Fruit fly (Drosophila melanogaster) whole organism, prepupa: Measurements from ENCODE around the gene Prtl99C.

Experiments used
- Blimp-1 ChIP-seq: fragments of 200-800 bp; sonication (Bioruptor generic); optimal IDR thresholded peaks from 3 replicates; lab custom pipeline; 2017; ENCODE audit warnings: missing biosample characterization, missing genetic modification characterization, mild to moderate bottlenecking, moderate library complexity, missing genetic modification reagents
- CG10631 ChIP-seq: fragments of 200-800 bp; sonication (Bioruptor generic); optimal IDR thresholded peaks from 2 replicates; lab custom pipeline; 2016; ENCODE audit warnings: missing biosample characterization, missing genetic modification characterization
- CG10669 ChIP-seq: fragments of 200-800 bp; sonication (Bioruptor generic); optimal IDR thresholded peaks from 3 replicates; lab custom pipeline; 2018; ENCODE audit warnings: missing biosample characterization, mild to moderate bottlenecking, missing genetic modification characterization, moderate library complexity
- CG11294 ChIP-seq: fragments of 200-800 bp; sonication (Bioruptor generic); IDR thresholded peaks from 2 replicates; pipeline ENCODE4 v1.3.6; 2022; ENCODE audit warnings: missing biosample characterization, missing genetic modification characterization
- CG1621 ChIP-seq: fragments of 200-800 bp; sonication (Bioruptor generic); optimal IDR thresholded peaks from 3 replicates; lab custom pipeline; 2018; ENCODE audit warnings: missing biosample characterization, mild to moderate bottlenecking, missing genetic modification characterization
- CG16779 ChIP-seq: fragments of 200-800 bp; sonication (Bioruptor generic); optimal IDR thresholded peaks from 3 replicates; lab custom pipeline; 2017; ENCODE audit warnings: missing biosample characterization, mild to moderate bottlenecking, missing genetic modification characterization
- CG32006 ChIP-seq: fragments of 200-800 bp; sonication (Bioruptor generic); optimal IDR thresholded peaks from 3 replicates; lab custom pipeline; 2017; ENCODE audit warnings: missing biosample characterization, mild to moderate bottlenecking, missing genetic modification characterization
- CG34406 ChIP-seq: fragments of 200-800 bp; sonication (Bioruptor generic); optimal IDR thresholded peaks from 3 replicates; lab custom pipeline; 2016; ENCODE audit warnings: missing biosample characterization, missing genetic modification characterization
- CG4318 ChIP-seq: fragments of 200-800 bp; sonication (Bioruptor generic); optimal IDR thresholded peaks from 3 replicates; lab custom pipeline; 2017; ENCODE audit warnings: missing biosample characterization, mild to moderate bottlenecking, missing genetic modification characterization
- CG6163 ChIP-seq: fragments of 200-800 bp; sonication (Bioruptor generic); IDR thresholded peaks from 3 replicates; pipeline ENCODE4 v1.3.6; 2022; ENCODE audit warnings: missing biosample characterization, missing genetic modification characterization
- CG6792 ChIP-seq: fragments of 200-800 bp; sonication (Bioruptor generic); optimal IDR thresholded peaks from 3 replicates; lab custom pipeline; 2016; ENCODE audit warnings: missing biosample characterization, missing genetic modification characterization
- CG6808 ChIP-seq: fragments of 200-800 bp; sonication (Bioruptor generic); optimal IDR thresholded peaks from 3 replicates; lab custom pipeline; 2017; ENCODE audit warnings: missing biosample characterization, missing genetic modification characterization, mild to moderate bottlenecking, moderate library complexity, missing genetic modification reagents
- CG6854 ChIP-seq: fragments of 200-800 bp; sonication (Bioruptor generic); optimal IDR thresholded peaks from 2 replicates; lab custom pipeline; 2017; ENCODE audit warnings: missing biosample characterization, mild to moderate bottlenecking, missing genetic modification characterization
- CG7368 ChIP-seq: fragments of 200-800 bp; sonication (Bioruptor generic); optimal IDR thresholded peaks from 3 replicates; lab custom pipeline; 2016; ENCODE audit warnings: missing biosample characterization, missing genetic modification characterization
- CG8119 ChIP-seq: fragments of 200-800 bp; sonication (Bioruptor generic); IDR thresholded peaks from 3 replicates; pipeline ENCODE4 v1.3.6; 2022; ENCODE audit warnings: missing biosample characterization, missing genetic modification characterization
- CG8319 ChIP-seq: fragments of 200-800 bp; sonication (Bioruptor generic); optimal IDR thresholded peaks from 3 replicates; lab custom pipeline; 2016; ENCODE audit warnings: missing biosample characterization, missing genetic modification characterization
- CG8632 ChIP-seq: fragments of 200-800 bp; sonication (Bioruptor generic); optimal IDR thresholded peaks from 3 replicates; lab custom pipeline; 2016; ENCODE audit warnings: missing biosample characterization, missing genetic modification characterization
- Eip75B ChIP-seq: fragments of 200-800 bp; sonication (Bioruptor generic); optimal IDR thresholded peaks from 3 replicates; lab custom pipeline; 2016; ENCODE audit warnings: missing biosample characterization, missing genetic modification characterization
- Eip78C ChIP-seq: fragments of 200-800 bp; sonication (Bioruptor generic); peaks from one replicate; lab custom pipeline; 2016; ENCODE audit warnings: missing biosample characterization, missing genetic modification characterization
- Ets21C ChIP-seq: fragments of 200-800 bp; sonication (Bioruptor generic); optimal IDR thresholded peaks from 3 replicates; lab custom pipeline; 2016; ENCODE audit warnings: missing biosample characterization, missing genetic modification characterization
- Ets96B ChIP-seq: fragments of 200-800 bp; optimal IDR thresholded peaks from 2 replicates; lab custom pipeline; 2019; ENCODE audit warnings: missing biosample characterization, mild to moderate bottlenecking, missing genetic modification characterization, moderate library complexity
- Hr38 ChIP-seq: sonication (Bioruptor generic); optimal IDR thresholded peaks from 2 replicates; lab custom pipeline; 2016; ENCODE audit warnings: missing biosample characterization, missing genetic modification characterization
- Hr39 ChIP-seq: fragments of 200-800 bp; sonication (Bioruptor generic); optimal IDR thresholded peaks from 2 replicates; lab custom pipeline; 2016; ENCODE audit warnings: missing biosample characterization, missing genetic modification characterization
- Hr4 ChIP-seq: fragments of 200-800 bp; sonication (Bioruptor generic); optimal IDR thresholded peaks from 3 replicates; lab custom pipeline; 2016; ENCODE audit warnings: missing biosample characterization, missing genetic modification characterization
- Met ChIP-seq: fragments of 200-800 bp; sonication (Bioruptor generic); optimal IDR thresholded peaks from 3 replicates; lab custom pipeline; 2016; ENCODE audit warnings: missing biosample characterization, missing genetic modification characterization
- OdsH ChIP-seq: fragments of 200-800 bp; sonication (Bioruptor generic); optimal IDR thresholded peaks from 3 replicates; lab custom pipeline; 2016; ENCODE audit warnings: missing biosample characterization, missing genetic modification characterization
- Smox ChIP-seq: fragments of 200-800 bp; sonication (Bioruptor generic); optimal IDR thresholded peaks from 3 replicates; lab custom pipeline; 2016; ENCODE audit warnings: missing biosample characterization, missing genetic modification characterization
- Sox102F ChIP-seq: fragments of 200-800 bp; sonication (Bioruptor generic); optimal IDR thresholded peaks from 2 replicates; lab custom pipeline; 2016; ENCODE audit warnings: missing biosample characterization, mild to moderate bottlenecking, missing genetic modification characterization
- Sox14 ChIP-seq: fragments of 200-800 bp; sonication (Bioruptor generic); optimal IDR thresholded peaks from 3 replicates; lab custom pipeline; 2016; ENCODE audit warnings: missing biosample characterization, missing genetic modification characterization
- Sox15 ChIP-seq: fragments of 200-800 bp; sonication (Bioruptor generic); optimal IDR thresholded peaks from 3 replicates; lab custom pipeline; 2016; ENCODE audit warnings: missing biosample characterization, missing genetic modification characterization
- achi ChIP-seq: fragments of 200-800 bp; sonication (Bioruptor generic); optimal IDR thresholded peaks from 3 replicates; lab custom pipeline; 2016; ENCODE audit warnings: missing biosample characterization, missing genetic modification characterization
- acj6 ChIP-seq: fragments of 200-800 bp; sonication (Bioruptor generic); optimal IDR thresholded peaks from 3 replicates; lab custom pipeline; 2016; ENCODE audit warnings: missing biosample characterization, missing genetic modification characterization
- cyc ChIP-seq: fragments of 200-800 bp; sonication (Bioruptor generic); optimal IDR thresholded peaks from 3 replicates; lab custom pipeline; 2016; ENCODE audit warnings: missing biosample characterization, missing genetic modification characterization
- dac ChIP-seq: fragments of 200-800 bp; sonication (Bioruptor generic); optimal IDR thresholded peaks from 2 replicates; lab custom pipeline; 2017; ENCODE audit warnings: missing biosample characterization, mild to moderate bottlenecking, missing genetic modification characterization
- dsx ChIP-seq: fragments of 200-800 bp; optimal IDR thresholded peaks from 3 replicates; lab custom pipeline; 2019; ENCODE audit warnings: missing biosample characterization, mild to moderate bottlenecking, missing genetic modification characterization, moderate library complexity; ENCODE audit not compliant: poor library complexity, severe bottlenecking
- esn ChIP-seq: fragments of 200-800 bp; sonication (Bioruptor generic); optimal IDR thresholded peaks from 2 replicates; lab custom pipeline; 2016; ENCODE audit warnings: missing biosample characterization, mild to moderate bottlenecking, missing genetic modification characterization, moderate library complexity
- fd59A ChIP-seq: fragments of 200-800 bp; sonication (Bioruptor generic); optimal IDR thresholded peaks from 2 replicates; lab custom pipeline; 2017; ENCODE audit warnings: missing biosample characterization, mild to moderate bottlenecking, missing genetic modification characterization, missing genetic modification reagents
- fd85E ChIP-seq: fragments of 200-800 bp; sonication (Bioruptor generic); optimal IDR thresholded peaks from 3 replicates; lab custom pipeline; 2016; ENCODE audit warnings: missing biosample characterization, missing genetic modification characterization
- fkh ChIP-seq: fragments of 200-800 bp; sonication (Bioruptor generic); optimal IDR thresholded peaks from 3 replicates; lab custom pipeline; 2017; ENCODE audit warnings: missing biosample characterization, mild to moderate bottlenecking, missing genetic modification characterization, moderate library complexity
- net ChIP-seq: fragments of 200-800 bp; sonication (Bioruptor generic); optimal IDR thresholded peaks from 3 replicates; lab custom pipeline; 2016; ENCODE audit warnings: missing biosample characterization, missing genetic modification characterization
- salr ChIP-seq, 2 experiments: fragments of 200-800 bp; sonication (Bioruptor generic); optimal IDR thresholded peaks; 3 replicates each; lab custom pipeline; 2016 to 2018; ENCODE audit warnings: missing biosample characterization in 2 of 2, missing genetic modification characterization in 2 of 2, mild to moderate bottlenecking in 1 of 2
- spab ChIP-seq: fragments of 200-800 bp; sonication (Bioruptor generic); optimal IDR thresholded peaks from 2 replicates; lab custom pipeline; 2017; ENCODE audit warnings: missing biosample characterization, mild to moderate bottlenecking, missing genetic modification characterization, missing genetic modification reagents
- ss ChIP-seq, 2 experiments: fragments of 200-800 bp; sonication (Bioruptor generic); optimal IDR thresholded peaks; 2 replicates in 1 of 2; 3 replicates in 1 of 2; lab custom pipeline; 2017 to 2018; ENCODE audit warnings: mild to moderate bottlenecking in 2 of 2, missing biosample characterization in 2 of 2, missing genetic modification characterization in 2 of 2, moderate library complexity in 1 of 2
- svp ChIP-seq: fragments of 200-800 bp; sonication (Bioruptor generic); peaks from one replicate; lab custom pipeline; 2016; ENCODE audit warnings: missing biosample characterization, missing genetic modification characterization
- topi ChIP-seq: fragments of 200-800 bp; sonication (Bioruptor generic); optimal IDR thresholded peaks from 3 replicates; lab custom pipeline; 2016; ENCODE audit warnings: missing biosample characterization, missing genetic modification characterization

The Prtl99C gene

DNA sequence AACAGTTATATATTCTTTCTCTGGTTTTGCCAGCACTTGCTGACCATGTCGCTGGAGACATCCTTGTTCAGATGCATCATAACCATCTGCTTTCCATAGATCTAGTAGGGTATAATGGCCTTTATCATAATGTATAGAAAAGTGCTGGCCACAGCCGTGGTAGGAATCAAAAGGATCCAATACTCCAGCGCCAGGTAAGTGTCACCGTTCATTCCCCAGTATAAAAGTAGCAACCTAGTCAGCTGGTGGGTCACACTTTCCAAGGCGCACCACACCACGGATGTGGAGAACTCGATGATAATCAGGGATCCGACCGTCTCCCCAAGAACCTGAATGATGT is at the start of gene Prtl99C:
Gene Prtl99C, plus strand, starts transcription at position 241 of the 340 bp plus-strand sequence.
- TF ChIP-seq CG32006 (GFP tag; lab: Kevin White, UChicago) = no peak
- TF ChIP-seq CG1621 = no peak
- no peak for TF ChIP-seq OdsH (GFP tag; lab: Kevin White, UChicago)
- TF ChIP-seq net (GFP tag; lab: Kevin White, UChicago) = no peak
- TF ChIP-seq CG10669 (GFP tag; lab: Kevin White, UChicago) = no peak
- no peak for TF ChIP-seq acj6
- no peak for TF ChIP-seq Ets21C (GFP tag; lab: Kevin White, UChicago)
- no peak for TF ChIP-seq CG7368 (GFP tag; lab: Kevin White, UChicago)
- no peak for TF ChIP-seq CG6792 (GFP tag; lab: Kevin White, UChicago)
- no peak for TF ChIP-seq svp (GFP tag; lab: Kevin White, UChicago)
- TF ChIP-seq Smox (GFP tag; lab: Kevin White, UChicago) = no peak
- TF ChIP-seq Hr38 (GFP tag; lab: Kevin White, UChicago) = no peak
- TF ChIP-seq salr (GFP tag; optimal IDR thresholded peaks at IDR 0.05; lab: Kevin White, UChicago) = no peak
- TF ChIP-seq CG6854 (GFP tag; lab: Kevin White, UChicago) = no peak
- no peak for TF ChIP-seq CG6808 (GFP tag; lab: Kevin White, UChicago)
- no peak for TF ChIP-seq Hr39 (GFP tag; lab: Kevin White, UChicago)
- TF ChIP-seq CG11294 (GFP tag; lab: Robert Waterston, UW) = no peak

DNA sequence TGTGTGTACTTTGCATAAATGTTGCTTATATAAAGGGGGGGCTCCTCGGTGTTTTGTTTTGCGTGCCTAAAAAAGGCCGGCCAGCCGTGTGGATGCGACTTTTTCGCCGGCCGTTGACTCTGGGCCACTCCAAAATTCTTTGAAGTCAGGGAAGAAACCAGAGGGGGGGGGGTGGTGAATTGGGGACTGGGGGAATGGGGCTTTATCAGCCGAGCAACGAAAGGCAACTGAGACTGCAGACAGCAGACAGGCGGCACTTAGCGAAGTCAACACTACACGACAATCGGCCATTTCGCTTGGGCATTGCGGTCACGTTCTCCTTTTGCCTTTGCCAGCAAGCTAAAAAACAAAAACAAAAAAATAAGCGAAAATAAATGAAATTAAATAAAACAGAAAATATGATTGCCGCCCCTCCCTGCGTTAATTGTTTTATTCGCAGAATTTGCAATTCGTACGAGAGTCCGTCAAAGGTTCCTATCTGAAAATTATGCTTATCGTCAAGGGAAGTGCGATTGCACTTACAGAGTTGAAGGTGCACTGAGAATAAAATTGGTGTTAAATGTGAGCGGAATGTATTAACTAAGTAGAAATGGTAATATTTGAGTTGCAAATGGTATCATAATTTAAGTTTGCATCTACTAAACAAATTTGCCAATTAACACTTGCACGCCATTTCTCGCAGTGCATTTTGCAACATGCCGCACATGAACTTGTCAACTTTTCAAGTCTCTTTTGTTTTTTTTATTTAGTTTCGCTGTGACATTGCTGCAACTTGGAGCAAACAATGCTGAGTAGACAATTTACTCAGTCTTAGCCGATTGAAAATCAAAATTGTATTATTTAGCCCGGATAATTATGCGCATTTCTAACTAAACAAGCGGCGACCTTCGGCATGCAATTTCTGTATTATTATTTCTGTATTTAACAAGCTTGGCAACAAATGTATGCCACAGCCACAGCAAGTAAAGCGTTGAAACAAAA is 49.4 kb upstream of the Prtl99C start:
- TF ChIP-seq dsx (GFP tag; lab: Kevin White, UChicago) = peak; percentile 73
- TF ChIP-seq fkh (GFP tag; lab: Kevin White, UChicago) = no peak
- peak; percentile 79 for TF ChIP-seq Hr39 (GFP tag; lab: Kevin White, UChicago)
- peak; percentile 77 for TF ChIP-seq achi (GFP tag; lab: Kevin White, UChicago)
- TF ChIP-seq Hr38 (GFP tag; lab: Kevin White, UChicago) = no peak
- peak; percentile 62 for TF ChIP-seq CG11294 (GFP tag; lab: Robert Waterston, UW)
- TF ChIP-seq svp (GFP tag; lab: Kevin White, UChicago) = peak; percentile 98
- peak; percentile 46 for TF ChIP-seq CG6854 (GFP tag; lab: Kevin White, UChicago)
- TF ChIP-seq CG8632 (GFP tag; lab: Kevin White, UChicago) = no peak
- TF ChIP-seq CG7368 (GFP tag; lab: Kevin White, UChicago) = peak; percentile 74
- TF ChIP-seq cyc (GFP tag; lab: Kevin White, UChicago) = peak; percentile 92
- peak; percentile 95 for TF ChIP-seq topi (GFP tag; lab: Kevin White, UChicago)
- TF ChIP-seq Hr4 (GFP tag; lab: Kevin White, UChicago) = no peak
- peak; percentile 32 for TF ChIP-seq CG6808 (GFP tag; lab: Kevin White, UChicago)
- no peak for TF ChIP-seq dac (GFP tag; lab: Kevin White, UChicago)
- TF ChIP-seq Met (GFP tag; lab: Kevin White, UChicago) = peak; percentile 95
- TF ChIP-seq Blimp-1 = peak; percentile 64
- peak; percentile 24 for TF ChIP-seq CG16779 (tag; lab: Kevin White, UChicago)
- TF ChIP-seq net (GFP tag; lab: Kevin White, UChicago) = peak; percentile 38
- peak; percentile 53 for TF ChIP-seq spab (GFP tag; lab: Kevin White, UChicago)
- peak; percentile 24 for TF ChIP-seq CG32006 (GFP tag; lab: Kevin White, UChicago)
- TF ChIP-seq CG8119 (GFP tag; lab: Robert Waterston, UW) = peak; percentile 69
- TF ChIP-seq fd59A (GFP tag; lab: Kevin White, UChicago) = no peak
- TF ChIP-seq esn (GFP tag; lab: Kevin White, UChicago) = peak; percentile 84
- TF ChIP-seq CG4318 (GFP tag; lab: Kevin White, UChicago) = no peak
- TF ChIP-seq Sox102F = peak; percentile 76
- peak; percentile 49 for TF ChIP-seq CG34406
- TF ChIP-seq CG8319 = peak; percentile 39
- peak; percentile 91 for TF ChIP-seq CG6163 (GFP tag; lab: Robert Waterston, UW)
- peak; percentile 58 for TF ChIP-seq CG6792 (GFP tag; lab: Kevin White, UChicago)
- peak; percentile 82 for TF ChIP-seq Eip75B (GFP tag; lab: Kevin White, UChicago)
- TF ChIP-seq Smox (GFP tag; lab: Kevin White, UChicago) = peak; percentile 76
- peak; percentile 20 for TF ChIP-seq Sox15 (GFP tag; lab: Kevin White, UChicago)
- peak; percentile 97 for TF ChIP-seq Eip78C (GFP tag; lab: Kevin White, UChicago)
- peak; percentile 59 for TF ChIP-seq fd85E
- peak in 1 of 2 experiments; percentile 60 for TF ChIP-seq ss (GFP tag; optimal IDR thresholded peaks at IDR 0.05; lab: Kevin White, UChicago)
- no peak for TF ChIP-seq CG10631
- peak; percentile 70 for TF ChIP-seq Ets96B (tag; lab: Kevin White, UChicago)
- peak; percentile 55 for TF ChIP-seq Sox14 (GFP tag; lab: Kevin White, UChicago)
- TF ChIP-seq CG10669 (GFP tag; lab: Kevin White, UChicago) = peak; percentile 66
